Worm (Caenorhabditis elegans) whole organism, L4 larva: ENCODE results near the gene fbxa-35.

ENCODE experiments used
- F10B5.3 ChIP-seq: sonication (generic microtip); optimal IDR thresholded peaks from 2 replicates; lab custom pipeline; 2016; ENCODE audit warnings: mild to moderate bottlenecking, missing genetic modification characterization, missing compliant biosample characterization
- T20F7.1 ChIP-seq: fragments of 200-800 bp; sonication (Bioruptor generic); optimal IDR thresholded peaks from 2 replicates; lab custom pipeline; 2018; ENCODE audit warnings: mild to moderate bottlenecking, missing genetic modification characterization, missing compliant biosample characterization
- T26A8.4 ChIP-seq: fragments of 200-800 bp; sonication (Bioruptor generic); IDR thresholded peaks from 2 replicates; pipeline ENCODE4 v1.3.6; 2022; ENCODE audit warnings: missing genetic modification characterization, missing compliant biosample characterization
- Y48G9A.11 ChIP-seq: fragments of 200-800 bp; sonication (Bioruptor generic); IDR thresholded peaks from 2 replicates; pipeline ENCODE4 v1.3.6; 2022; ENCODE audit warnings: missing genetic modification reagents, missing genetic modification characterization, missing compliant biosample characterization
- Y5F2A.4 ChIP-seq: fragments of 200-800 bp; sonication (Bioruptor generic); optimal IDR thresholded peaks from 2 replicates; lab custom pipeline; 2018; ENCODE audit warnings: mild to moderate bottlenecking, missing genetic modification characterization, missing compliant biosample characterization
- ZK337.2 ChIP-seq: fragments of 200-800 bp; sonication (Bioruptor generic); IDR thresholded peaks from 2 replicates; pipeline ENCODE4 v1.3.6; 2022; ENCODE audit warnings: missing genetic modification reagents, missing genetic modification characterization, missing compliant biosample characterization
- ZK546.5 ChIP-seq, 2 experiments: sonication (generic microtip); optimal IDR thresholded peaks; 2 replicates each; lab custom pipeline; 2017; ENCODE audit warnings: missing biosample characterization in 2 of 2, missing genetic modification characterization in 2 of 2
- aha-1 ChIP-seq: fragments of 150-350 bp; peaks from one replicate; lab custom pipeline; 2014; ENCODE audit warnings: missing biosample characterization, missing genetic modification characterization
- aly-2 ChIP-seq: sonication (generic microtip); optimal IDR thresholded peaks from 2 replicates; lab custom pipeline; 2018; ENCODE audit warnings: missing biosample characterization, missing genetic modification characterization
- arid-1 ChIP-seq: fragments of 200-800 bp; sonication (Bioruptor generic); conservative IDR thresholded peaks from 2 replicates; pipeline ENCODE4 v1.3.6; 2022; ENCODE audit warnings: missing genetic modification reagents, missing genetic modification characterization, missing compliant biosample characterization
- ceh-28 ChIP-seq: fragments of 150-350 bp; optimal IDR thresholded peaks from 2 replicates; lab custom pipeline; 2014; ENCODE audit warnings: missing biosample characterization, missing genetic modification reagents, missing genetic modification characterization
- ceh-32 ChIP-seq: sonication (generic microtip); optimal IDR thresholded peaks from 2 replicates; lab custom pipeline; 2016; ENCODE audit warnings: mild to moderate bottlenecking, missing genetic modification characterization, missing compliant biosample characterization; ENCODE audit not compliant: poor library complexity
- ceh-62 ChIP-seq: sonication (generic microtip); optimal IDR thresholded peaks from 2 replicates; lab custom pipeline; 2017; ENCODE audit warnings: missing biosample characterization, missing genetic modification characterization
- daf-16 ChIP-seq, 3 experiments: sonication (generic microtip); optimal IDR thresholded peaks; 2 replicates each; lab custom pipeline; 2016 to 2017; ENCODE audit warnings: missing genetic modification characterization in 3 of 3, missing genetic modification reagents in 3 of 3, mild to moderate bottlenecking in 2 of 3, missing compliant biosample characterization in 2 of 3, missing biosample characterization in 1 of 3, moderate library complexity in 1 of 3
- daf-8 ChIP-seq: fragments of 200-800 bp; sonication (Bioruptor generic); IDR thresholded peaks from 2 replicates; pipeline ENCODE4 v1.3.6; 2022; ENCODE audit warnings: missing genetic modification characterization, missing compliant biosample characterization
- dpl-1 ChIP-seq: fragments of 150-350 bp; optimal IDR thresholded peaks from 2 replicates; lab custom pipeline; 2014; ENCODE audit warnings: missing biosample characterization, missing genetic modification reagents, missing genetic modification characterization
- duxl-1 ChIP-seq: sonication (generic microtip); optimal IDR thresholded peaks from 2 replicates; lab custom pipeline; 2016; ENCODE audit warnings: mild to moderate bottlenecking, missing genetic modification characterization, moderate library complexity, missing compliant biosample characterization; ENCODE audit not compliant: poor library complexity
- dve-1 ChIP-seq: sonication (generic microtip); optimal IDR thresholded peaks from 2 replicates; lab custom pipeline; 2017; ENCODE audit warnings: antibody characterized with exemption, mild to moderate bottlenecking, missing genetic modification characterization, missing compliant biosample characterization; ENCODE audit not compliant: insufficient read depth
- egl-27 ChIP-seq: sonication (generic microtip); optimal IDR thresholded peaks from 3 replicates; lab custom pipeline; 2017; ENCODE audit warnings: missing biosample characterization, missing genetic modification reagents, missing genetic modification characterization
- gei-8 ChIP-seq: fragments of 200-800 bp; sonication (Bioruptor generic); optimal IDR thresholded peaks from 2 replicates; lab custom pipeline; 2018; ENCODE audit warnings: mild to moderate bottlenecking, missing genetic modification characterization, missing compliant biosample characterization
- hlh-11 ChIP-seq: fragments of 200-800 bp; sonication (Bioruptor generic); optimal IDR thresholded peaks from 2 replicates; lab custom pipeline; 2018; ENCODE audit warnings: mild to moderate bottlenecking, missing genetic modification characterization, missing compliant biosample characterization
- hmg-1.1 ChIP-seq: fragments of 200-800 bp; sonication (Bioruptor generic); IDR thresholded peaks from 2 replicates; pipeline ENCODE4 v1.3.6; 2022; ENCODE audit warnings: missing genetic modification reagents, missing genetic modification characterization, missing compliant biosample characterization
- lsy-2 ChIP-seq, 2 experiments: fragments of 150-350 bp in 1 of 2; sonication (generic microtip) in 1 of 2; optimal IDR thresholded peaks; 2 replicates each; lab custom pipeline; 2014 to 2017; ENCODE audit warnings: missing biosample characterization in 2 of 2, missing genetic modification characterization in 2 of 2
- mxl-2 ChIP-seq: fragments of 200-800 bp; sonication (Bioruptor generic); conservative IDR thresholded peaks from 2 replicates; pipeline ENCODE4 v1.3.6; 2022; ENCODE audit warnings: missing genetic modification reagents, missing genetic modification characterization, missing compliant biosample characterization
- nhr-111 ChIP-seq: fragments of 200-800 bp; sonication (Bioruptor generic); optimal IDR thresholded peaks from 2 replicates; lab custom pipeline; 2018; ENCODE audit warnings: mild to moderate bottlenecking, missing genetic modification characterization, missing compliant biosample characterization
- nhr-237 ChIP-seq: sonication (generic microtip); optimal IDR thresholded peaks from 2 replicates; lab custom pipeline; 2017; ENCODE audit warnings: missing biosample characterization, missing genetic modification characterization
- nhr-25 ChIP-seq: sonication (generic microtip); optimal IDR thresholded peaks from 2 replicates; lab custom pipeline; 2017; ENCODE audit warnings: missing genetic modification characterization, mild to moderate bottlenecking, missing compliant biosample characterization, antibody characterized with exemption, moderate library complexity, borderline replicate concordance; ENCODE audit not compliant: insufficient read depth
- nhr-28 ChIP-seq: fragments of 150-350 bp; optimal IDR thresholded peaks from 2 replicates; lab custom pipeline; 2014; ENCODE audit warnings: missing biosample characterization, missing genetic modification characterization
- nhr-76 ChIP-seq: fragments of 150-350 bp; optimal IDR thresholded peaks from 2 replicates; lab custom pipeline; 2014; ENCODE audit warnings: missing biosample characterization, missing genetic modification characterization
- php-3 ChIP-seq: fragments of 200-800 bp; sonication (Bioruptor generic); IDR thresholded peaks from 2 replicates; pipeline ENCODE4 v1.3.6; 2022; ENCODE audit warnings: missing genetic modification reagents, missing genetic modification characterization, missing compliant biosample characterization
- pqm-1 ChIP-seq: sonication (generic microtip); optimal IDR thresholded peaks from 2 replicates; lab custom pipeline; 2017; ENCODE audit warnings: missing biosample characterization, missing genetic modification characterization
- skn-1 ChIP-seq: fragments of 150-350 bp; optimal IDR thresholded peaks from 2 replicates; lab custom pipeline; 2014; ENCODE audit warnings: missing biosample characterization, missing genetic modification characterization
- snpc-4 ChIP-seq: fragments of 150-350 bp; optimal IDR thresholded peaks from 2 replicates; lab custom pipeline; 2014; ENCODE audit warnings: missing biosample characterization, missing genetic modification characterization
- spr-3 ChIP-seq: fragments of 200-800 bp; sonication (Bioruptor generic); optimal IDR thresholded peaks from 2 replicates; lab custom pipeline; 2018; ENCODE audit warnings: mild to moderate bottlenecking, missing genetic modification characterization, missing compliant biosample characterization
- unc-62 ChIP-seq, 3 experiments: fragments of 150-350 bp in 1 of 3; sonication (generic microtip); optimal IDR thresholded peaks in 2 of 3; peaks in 1 of 3; 1 replicate in 1 of 3; 2 replicates in 2 of 3; lab custom pipeline; 2014 to 2017; ENCODE audit warnings: missing biosample characterization in 3 of 3, missing genetic modification characterization in 3 of 3, missing genetic modification reagents in 3 of 3, missing genotype in 1 of 3
- vab-7 ChIP-seq: fragments of 200-800 bp; sonication (Bioruptor generic); IDR thresholded peaks from 2 replicates; pipeline ENCODE4 v1.3.6; 2022; ENCODE audit warnings: missing genetic modification reagents, missing genetic modification characterization, missing compliant biosample characterization
- zfp-2 ChIP-seq: sonication (generic microtip); optimal IDR thresholded peaks from 2 replicates; lab custom pipeline; 2016; ENCODE audit warnings: mild to moderate bottlenecking, missing genetic modification characterization, missing compliant biosample characterization
- ztf-11 ChIP-seq: fragments of 150-350 bp; optimal IDR thresholded peaks from 2 replicates; lab custom pipeline; 2014; ENCODE audit warnings: missing biosample characterization, missing genetic modification characterization

The fbxa-35 gene

DNA sequence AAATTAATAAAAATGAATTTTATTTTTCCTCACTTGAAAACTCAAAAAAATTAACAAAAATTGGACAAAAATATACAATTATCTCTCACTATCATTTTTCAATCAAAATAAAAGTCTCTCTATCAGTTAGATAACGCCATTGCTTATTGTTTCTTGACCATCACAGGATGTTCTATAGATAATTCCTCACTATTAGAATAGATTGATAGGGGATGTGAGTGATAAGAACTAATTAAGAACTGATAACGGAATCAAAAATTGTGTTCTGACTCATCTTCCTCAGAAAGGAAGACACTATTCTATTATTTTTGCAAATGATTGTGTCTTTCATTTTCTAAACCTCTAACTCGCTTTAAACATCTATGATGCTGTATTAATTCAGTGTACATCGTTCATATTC is 6.3 kb upstream of the fbxa-35 start:
- no peak for TF ChIP-seq daf-16 (GFP tag; optimal IDR thresholded peaks at IDR 0.05; lab: Kevin White, UChicago)
- peak; percentile 18 for TF ChIP-seq daf-16 (tag; optimal IDR thresholded peaks at IDR 0.05; lab: Kevin White, UChicago)
- peak; percentile 39 for TF ChIP-seq nhr-28 (tag; lab: Kevin White, UChicago)
- TF ChIP-seq nhr-25 (tag; lab: Kevin White, UChicago): no peak
- TF ChIP-seq ceh-32 (tag; lab: Kevin White, UChicago): no peak
- no peak for TF ChIP-seq arid-1 (GFP tag; lab: Robert Waterston, UW)
- peak; percentile 53 for TF ChIP-seq pqm-1 (tag; lab: Kevin White, UChicago)

DNA sequence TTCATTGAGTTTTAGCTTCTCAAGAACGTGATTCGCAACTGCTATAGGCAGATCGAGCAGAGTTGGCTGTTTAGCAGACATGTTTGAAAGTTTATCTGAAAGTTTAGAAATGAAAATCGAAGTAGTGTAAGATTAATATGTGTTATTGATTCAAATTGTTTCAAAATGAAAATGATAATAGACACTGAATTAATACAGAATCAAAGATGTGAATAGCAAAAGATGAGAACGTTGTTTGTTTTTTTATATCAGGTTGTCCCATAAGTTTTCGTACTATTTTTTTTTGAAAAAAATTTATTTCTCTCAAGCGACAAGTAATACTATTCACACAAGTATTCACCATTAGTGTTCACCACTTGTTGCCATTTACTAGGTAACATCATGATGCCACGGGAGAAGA is 2.3 kb upstream of the fbxa-35 start, which contains the start of gene fbxa-36:
fbxa-36 (minus strand) TSS at position 101 of the 400 bp plus-strand sequence.
- no peak for TF ChIP-seq pqm-1 (tag; lab: Kevin White, UChicago)
- TF ChIP-seq ceh-62: no peak
- no peak for TF ChIP-seq hlh-11 (tag; lab: Kevin White, UChicago)
- TF ChIP-seq hmg-1.1 (GFP tag; lab: Robert Waterston, UW): no peak
- TF ChIP-seq Y5F2A.4 (GFP tag; lab: Kevin White, UChicago): no peak
- TF ChIP-seq ZK337.2: no peak
- no peak for TF ChIP-seq nhr-76 (tag; lab: Kevin White, UChicago)
- TF ChIP-seq lsy-2 (tag; optimal IDR thresholded peaks at IDR 0.05; lab: Kevin White, UChicago): no peak
- TF ChIP-seq ztf-11 (tag; lab: Kevin White, UChicago): no peak
- TF ChIP-seq daf-8: no peak
- TF ChIP-seq egl-27 (tag; lab: Kevin White, UChicago): no peak
- TF ChIP-seq duxl-1 (tag; lab: Kevin White, UChicago): no peak
- no peak for TF ChIP-seq T26A8.4
- no peak for TF ChIP-seq T20F7.1 (GFP tag; lab: Kevin White, UChicago)
- TF ChIP-seq, all 104 proteins: peak for 0

DNA sequence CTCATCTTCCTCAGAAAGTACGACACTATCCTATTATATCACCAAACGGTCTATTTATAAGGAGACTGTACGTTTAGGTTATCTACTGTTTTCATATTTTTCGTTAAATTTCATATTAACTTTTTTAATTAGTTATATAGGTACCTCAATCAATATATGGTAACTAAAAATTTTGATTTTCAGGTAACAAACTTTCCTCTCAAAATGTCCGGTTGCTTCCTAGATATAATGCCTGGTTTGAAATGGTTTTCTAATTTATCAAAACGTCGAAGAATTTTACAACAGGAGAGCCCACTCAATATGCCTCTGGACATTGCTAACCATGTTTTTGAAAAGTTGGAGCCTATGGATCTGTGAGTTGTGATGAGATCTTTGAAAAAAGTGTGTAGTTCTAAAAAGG is 2.1 kb downstream of the fbxa-35 start, which contains the start of gene fbxa-28:
fbxa-28 (plus strand) TSS at position 301 of the 400 bp plus-strand sequence.
- TF ChIP-seq mxl-2 (GFP tag; lab: Robert Waterston, UW) (no peak), F10B5.3 (tag; lab: Kevin White, UChicago) (no peak), hlh-11 (tag; lab: Kevin White, UChicago) (no peak), vab-7 (GFP tag; lab: Robert Waterston, UW) (no peak), php-3 (GFP tag; lab: Robert Waterston, UW) (no peak), aly-2 (tag; lab: Kevin White, UChicago) (no peak), dve-1 (tag; lab: Kevin White, UChicago) (no peak), ZK546.5 (tag; optimal IDR thresholded peaks at IDR 0.05; lab: Kevin White, UChicago) (no peak), ceh-62 (no peak), nhr-111 (GFP tag; lab: Kevin White, UChicago) (no peak), zfp-2 (no peak), egl-27 (tag; lab: Kevin White, UChicago) (no peak), skn-1 (no peak)
- TF ChIP-seq, all 104 proteins: peak for 0

DNA sequence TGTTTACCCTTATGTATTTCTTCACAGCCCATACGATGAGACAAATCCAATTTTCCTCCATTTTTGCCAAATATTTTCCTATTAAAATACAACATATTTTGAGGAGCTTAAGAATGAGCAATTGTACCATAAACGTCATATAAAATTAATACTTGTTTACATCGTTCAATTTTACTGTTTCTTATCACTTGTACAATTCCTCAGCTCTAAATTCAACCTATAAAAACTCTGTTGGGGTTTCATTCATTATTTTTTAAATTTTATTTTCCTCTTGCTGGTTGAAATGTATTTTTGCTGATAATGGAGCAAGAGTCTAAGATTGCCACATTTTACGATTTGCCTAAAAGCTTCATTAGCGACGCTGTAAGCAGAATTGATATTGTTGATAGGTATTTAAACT is 7.9 kb downstream of the fbxa-35 start, which contains the start of gene fbxa-75:
fbxa-75 (plus strand) TSS at position 301 of the 400 bp plus-strand sequence.
- TF ChIP-seq hmg-1.1 (GFP tag; lab: Robert Waterston, UW) (no peak), unc-62 (GFP tag; optimal IDR thresholded peaks at IDR 0.05 in 1 of 2; lab: Kevin White, UChicago) (peak in 1 of 2 experiments; percentile 16), unc-62 (tag; optimal IDR thresholded peaks at IDR 0.05; lab: Kevin White, UChicago) (no peak)

DNA sequence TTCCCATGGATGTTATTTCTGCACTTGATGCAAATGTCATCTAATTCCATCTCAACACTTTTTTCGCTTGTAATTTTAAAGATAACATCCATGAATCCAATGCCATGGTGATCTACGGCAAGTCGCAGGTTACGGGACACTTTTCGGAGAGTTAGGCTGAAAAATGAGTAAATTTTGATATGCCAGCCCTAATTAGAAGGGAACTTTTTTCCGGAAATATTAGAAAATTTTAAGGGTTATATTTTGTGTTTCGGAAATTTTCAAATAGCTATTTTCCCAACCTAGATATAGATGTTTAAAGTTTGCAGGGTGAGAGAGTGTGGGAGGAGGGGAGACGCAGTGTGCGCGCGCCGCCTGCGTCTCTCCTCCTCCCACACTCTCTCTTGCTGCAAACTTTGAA is 11.9 kb downstream of the fbxa-35 start:
- TF ChIP-seq arid-1 (GFP tag; lab: Robert Waterston, UW) (no peak), dpl-1 (no peak), aha-1 (peak; percentile 23), nhr-237 (no peak), gei-8 (GFP tag; lab: Kevin White, UChicago) (no peak), ceh-28 (tag; lab: Kevin White, UChicago) (no peak), spr-3 (GFP tag; lab: Kevin White, UChicago) (no peak), Y48G9A.11 (GFP tag; lab: Robert Waterston, UW) (no peak), snpc-4 (tag; lab: Kevin White, UChicago) (no peak), unc-62 (GFP tag; optimal IDR thresholded peaks at IDR 0.05 in 1 of 2; lab: Kevin White, UChicago) (peak in 1 of 2 experiments; percentile 77), unc-62 (tag; optimal IDR thresholded peaks at IDR 0.05; lab: Kevin White, UChicago) (no peak)
